Worm (Caenorhabditis elegans): ENCODE results near the gene srt-37.

The srt-37 gene

DNA sequence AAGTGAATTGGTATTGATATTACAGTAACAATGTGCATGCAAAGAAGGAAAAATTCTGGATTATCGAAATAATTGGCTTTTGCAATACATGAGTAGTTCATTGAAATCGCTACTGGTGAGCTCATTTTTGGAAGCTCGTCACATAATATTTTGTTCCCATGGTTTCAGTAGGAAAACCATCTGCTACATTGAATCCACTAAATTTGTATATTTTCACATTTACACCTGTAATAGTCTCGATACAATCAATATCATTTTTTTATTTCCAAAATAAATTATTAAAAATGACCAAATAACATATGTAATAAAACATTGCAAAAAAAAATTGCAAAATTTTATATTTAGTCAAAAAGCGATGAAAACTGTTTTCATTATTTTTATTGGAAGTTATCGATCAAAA, 33.5 kb upstream of the srt-37 start, which contains the start of gene srh-192:
TSS of gene srh-192 (minus strand) at position 101 of the 400 bp plus-strand sequence.
- no peak for TF ChIP-seq fos-1 (tag; optimal IDR thresholded peaks at IDR 0.05)
- no peak for TF ChIP-seq ceh-62 (tag; optimal IDR thresholded peaks at IDR 0.05)
- TF ChIP-seq mxl-2 (GFP tag; conservative IDR thresholded peaks at IDR 0.05): no peak
- TF ChIP-seq unc-62 (GFP tag; optimal IDR thresholded peaks at IDR 0.05 in 1 of 2): peak in 1 of 2 experiments; percentile 15
- TF ChIP-seq unc-62 (tag; optimal IDR thresholded peaks at IDR 0.05): no peak

ce11 chrV:4310414-4310813, 28.8 kb upstream of the srt-37 start:
- TF ChIP-seq lim-7 (GFP tag; IDR thresholded peaks at IDR 0.05): peak; percentile 49; the same call in 1 of the 2 replicates
- TF ChIP-seq tra-1 (GFP tag; IDR thresholded peaks at IDR 0.05): 0 out of 2 replicates have a peak, but pooled peaks have one; percentile 14

ce11 chrV:4304240-4304639, 22.6 kb upstream of the srt-37 start:
- TF ChIP-seq egl-43 (GFP tag; IDR thresholded peaks at IDR 0.05): no peak
- no peak for TF ChIP-seq arid-1 (GFP tag; conservative IDR thresholded peaks at IDR 0.05)
- TF ChIP-seq aha-1 (tag): peak; percentile 92

- 0 out of 2 replicates have a peak, but pooled peaks have one; percentile 43 for TF ChIP-seq lim-7 (GFP tag; IDR thresholded peaks at IDR 0.05)
- no peak for TF ChIP-seq Y75B8A.6 (GFP tag; IDR thresholded peaks at IDR 0.05)
- peak; percentile 90 for TF ChIP-seq aha-1 (tag)
Observed at ce11 chrV:4303793-4304192, 22.2 kb upstream of the srt-37 start.

DNA sequence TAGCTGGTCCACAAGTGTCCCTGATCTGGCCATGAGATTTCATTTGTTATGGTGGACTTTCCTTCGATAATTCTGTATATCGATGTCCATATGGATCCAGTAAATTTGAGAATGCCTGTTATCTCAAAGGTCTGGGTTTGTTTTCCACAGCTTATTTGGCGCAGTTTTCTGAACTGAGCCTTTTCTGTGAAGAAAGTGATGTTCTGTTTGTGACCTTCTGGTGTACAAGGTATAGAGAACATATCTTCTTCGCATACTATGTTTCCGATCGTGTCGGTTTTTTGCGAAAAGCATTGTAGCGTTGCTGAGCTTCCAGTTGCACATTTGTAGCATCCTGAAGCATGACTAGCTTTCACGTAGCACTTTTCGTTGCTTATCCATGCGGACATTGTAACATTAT, 21.2 kb upstream of the srt-37 start:
- TF ChIP-seq unc-62 (GFP tag; optimal IDR thresholded peaks at IDR 0.05 in 1 of 2) (peak in 1 of 2 experiments; percentile 97), unc-62 (tag; optimal IDR thresholded peaks at IDR 0.05) (no peak), arid-1 (GFP tag; conservative IDR thresholded peaks at IDR 0.05) (no peak)

ce11 chrV:4299741-4300140, 18.1 kb upstream of the srt-37 start, which contains the start of gene ZC132.3:
Gene ZC132.3 (minus strand): TSS chrV:4299841.
- TF ChIP-seq gei-8 (GFP tag; optimal IDR thresholded peaks at IDR 0.05) (no peak), lin-38 (GFP tag; IDR thresholded peaks at IDR 0.05) (no peak), nhr-102 (tag; optimal IDR thresholded peaks at IDR 0.05) (no peak), lim-7 (GFP tag; IDR thresholded peaks at IDR 0.05) (no peak), unc-130 (GFP tag; optimal IDR thresholded peaks at IDR 0.05) (no peak), rbr-2 (tag; optimal IDR thresholded peaks at IDR 0.05) (no peak), tag-97 (GFP tag; IDR thresholded peaks at IDR 0.05) (no peak), F37D6.2 (tag; optimal IDR thresholded peaks at IDR 0.05) (no peak), nhr-28 (tag; optimal IDR thresholded peaks at IDR 0.05) (no peak), aly-2 (tag; optimal IDR thresholded peaks at IDR 0.05) (no peak), mes-2 (tag; optimal IDR thresholded peaks at IDR 0.05; ENCODE audit: poor library complexity, severe bottlenecking) (no peak), hmg-1.1 (GFP tag; IDR thresholded peaks at IDR 0.05) (no peak), fkh-10 (GFP tag; optimal IDR thresholded peaks at IDR 0.05) (no peak)

DNA sequence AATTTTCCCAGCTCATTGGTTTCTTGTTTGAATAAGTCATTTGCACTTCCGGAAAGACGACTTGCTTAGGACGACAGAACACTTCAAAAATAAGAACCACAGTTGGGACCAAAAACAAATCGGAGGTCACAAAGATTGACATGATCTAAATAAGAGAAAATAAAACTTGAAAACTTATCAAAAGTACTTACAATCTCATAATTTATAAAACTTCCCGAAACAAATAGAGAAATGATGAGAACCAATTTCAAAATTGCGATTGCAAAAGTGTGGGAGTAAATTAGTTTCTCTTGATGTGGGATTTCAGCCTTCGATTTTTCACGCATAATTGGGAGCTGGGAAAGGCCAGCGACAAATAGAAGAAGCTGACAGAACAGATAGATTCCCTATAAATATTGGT, 17.0 kb upstream of the srt-37 start, which contains the start of gene ZC132.11:
TSS of gene ZC132.11 (minus strand) at position 101 of the 400 bp plus-strand sequence.
- no peak for TF ChIP-seq mxl-2 (GFP tag; conservative IDR thresholded peaks at IDR 0.05)

- TF ChIP-seq set-16 (GFP tag; IDR thresholded peaks at IDR 0.05) (no peak), zag-1 (tag; optimal IDR thresholded peaks at IDR 0.05) (no peak), nhr-77 (tag; optimal IDR thresholded peaks at IDR 0.05) (no peak), ZK546.5 (tag; optimal IDR thresholded peaks at IDR 0.05) (no peak), hmg-1.1 (GFP tag; IDR thresholded peaks at IDR 0.05) (no peak), T20F7.1 (GFP tag; optimal IDR thresholded peaks at IDR 0.05) (no peak), unc-62 (GFP tag; optimal IDR thresholded peaks at IDR 0.05 in 1 of 2) (peak in 1 of 2 experiments; percentile 14), unc-62 (tag; optimal IDR thresholded peaks at IDR 0.05) (no peak)
Observed at ce11 chrV:4295920-4296319, 14.3 kb upstream of the srt-37 start, which contains the start of gene F47D2.11. Gene F47D2.11 (minus strand): TSS chrV:4296020.

Data from whole organism, L4 larva.